Worm (Caenorhabditis elegans): ENCODE results near the gene vit-6.

vit-6 gene

ce11 chrIV:8266024-8266949 is 5.3 kb downstream of the vit-6 start (continued):
- TF ChIP-seq ceh-40 (GFP tag; IDR thresholded peaks at IDR 0.05) = 0 out of 2 replicates have a peak, but pooled peaks have one; percentile 65
- TF ChIP-seq nfya-2 (GFP tag; IDR thresholded peaks at IDR 0.05) = 0 out of 2 replicates have a peak, but pooled peaks have one; percentile 68
- TF ChIP-seq F33H1.4 (GFP tag; IDR thresholded peaks at IDR 0.05) = peak; percentile 8; the same call in 1 of the 2 replicates
- peak; percentile 45 for TF ChIP-seq nfyb-1 (GFP tag; IDR thresholded peaks at IDR 0.05)
- no peak for TF ChIP-seq lag-1 (GFP tag; IDR thresholded peaks at IDR 0.05)
- TF ChIP-seq hmg-20 (GFP tag; IDR thresholded peaks at IDR 0.05) = 0 out of 2 replicates have a peak, but pooled peaks have one; percentile 15
- TF ChIP-seq B0019.2 (GFP tag; conservative IDR thresholded peaks at IDR 0.05) = no peak
- peak; percentile 46 for TF ChIP-seq ZK185.1 (tag; optimal IDR thresholded peaks at IDR 0.05; ENCODE audit: poor library complexity, severe bottlenecking)
- 0 out of 2 replicates have a peak, but pooled peaks have one; percentile 14 for TF ChIP-seq madf-6 (GFP tag; IDR thresholded peaks at IDR 0.05)
- TF ChIP-seq snpc-4 (GFP tag; optimal IDR thresholded peaks at IDR 0.05) = no peak
- TF ChIP-seq snpc-4 (tag; optimal IDR thresholded peaks at IDR 0.05) = peak in 1 of 4 experiments; percentile 7
- TF ChIP-seq C17E4.6 (GFP tag; IDR thresholded peaks at IDR 0.05) = no peak

- TF ChIP-seq ztf-18 (tag; optimal IDR thresholded peaks at IDR 0.05) (no peak), nhr-27 (tag; optimal IDR thresholded peaks at IDR 0.05) (no peak), die-1 (tag; optimal IDR thresholded peaks at IDR 0.05) (no peak), nhr-179 (tag; optimal IDR thresholded peaks at IDR 0.05) (no peak), Y53F4B.3 (GFP tag; IDR thresholded peaks at IDR 0.05) (no peak), nfya-1 (tag; optimal IDR thresholded peaks at IDR 0.05; ENCODE audit: borderline replicate concordance, insufficient read depth) (no peak), ets-4 (GFP tag; optimal IDR thresholded peaks at IDR 0.05) (no peak), ceh-79 (tag; optimal IDR thresholded peaks at IDR 0.05) (no peak), hmg-1.2 (GFP tag; IDR thresholded peaks at IDR 0.05) (no peak), hsf-1 (GFP tag; IDR thresholded peaks at IDR 0.05) (no peak), unc-62 (GFP tag; optimal IDR thresholded peaks at IDR 0.05) (no peak), chd-7 (tag; optimal IDR thresholded peaks at IDR 0.05) (no peak), bed-2 (GFP tag; IDR thresholded peaks at IDR 0.05) (no peak), sea-2 (GFP tag; IDR thresholded peaks at IDR 0.05) (no peak), ccch-3 (GFP tag; optimal IDR thresholded peaks at IDR 0.05) (no peak)
These were observed 7.1 kb downstream of the vit-6 start, which contains the start of the genes K07H8.5 and K07H8.8 for ce11 chrIV:8268024-8268423. Gene K07H8.5 (plus strand): TSS chrIV:8268324. Gene K07H8.8 (minus strand): TSS chrIV:8268412.

- no peak for TF ChIP-seq pbrm-1 (GFP tag; IDR thresholded peaks at IDR 0.05)
- no peak for TF ChIP-seq somi-1 (GFP tag; optimal IDR thresholded peaks at IDR 0.05)
- no peak for TF ChIP-seq F33H1.4 (GFP tag; IDR thresholded peaks at IDR 0.05)
- TF ChIP-seq let-526 (GFP tag; IDR thresholded peaks at IDR 0.05) = no peak
- TF ChIP-seq snpc-3.4 (tag; optimal IDR thresholded peaks at IDR 0.05) = no peak
- no peak for TF ChIP-seq egl-44 (GFP tag; IDR thresholded peaks at IDR 0.05)
- no peak for TF ChIP-seq tbp1 (GFP tag; optimal IDR thresholded peaks at IDR 0.05)
- no peak for TF ChIP-seq B0336.3 (GFP tag; IDR thresholded peaks at IDR 0.05)
- no peak for TF ChIP-seq him-1 (tag; optimal IDR thresholded peaks at IDR 0.05)
- TF ChIP-seq attf-5 (GFP tag; optimal IDR thresholded peaks at IDR 0.05) = no peak
- TF ChIP-seq lin-26 (GFP tag; IDR thresholded peaks at IDR 0.05) = no peak
These were observed 12.4 kb downstream of the vit-6 start for ce11 chrIV:8273334-8273733.

Measured in whole organism, young adult.